Fruit fly (Drosophila melanogaster) Kc167 (cell line): ENCODE data around the gene alpha-Est10.

Source experiments
- Myc ChIP-seq: fragments of >200 bp; optimal IDR thresholded peaks from 2 replicates; lab custom pipeline; 2017; ENCODE audit warnings: missing external identifiers
- Sin3A ChIP-seq: fragments of >200 bp; optimal IDR thresholded peaks from 2 replicates; lab custom pipeline; 2018; ENCODE audit warnings: missing external identifiers
- h ChIP-seq: fragments of >200 bp; optimal IDR thresholded peaks from 3 replicates; lab custom pipeline; 2018; ENCODE audit warnings: missing external identifiers
- insv ChIP-seq: fragments of >200 bp; optimal IDR thresholded peaks from 3 replicates; lab custom pipeline; 2018; ENCODE audit warnings: missing external identifiers
- psq ChIP-seq: fragments of >200 bp; optimal IDR thresholded peaks from 2 replicates; lab custom pipeline; 2017; ENCODE audit warnings: missing external identifiers
- ttk ChIP-seq: sonication (Bioruptor generic); optimal IDR thresholded peaks from 2 replicates; lab custom pipeline; 2017; ENCODE audit warnings: missing external identifiers

The alpha-Est10 gene

DNA sequence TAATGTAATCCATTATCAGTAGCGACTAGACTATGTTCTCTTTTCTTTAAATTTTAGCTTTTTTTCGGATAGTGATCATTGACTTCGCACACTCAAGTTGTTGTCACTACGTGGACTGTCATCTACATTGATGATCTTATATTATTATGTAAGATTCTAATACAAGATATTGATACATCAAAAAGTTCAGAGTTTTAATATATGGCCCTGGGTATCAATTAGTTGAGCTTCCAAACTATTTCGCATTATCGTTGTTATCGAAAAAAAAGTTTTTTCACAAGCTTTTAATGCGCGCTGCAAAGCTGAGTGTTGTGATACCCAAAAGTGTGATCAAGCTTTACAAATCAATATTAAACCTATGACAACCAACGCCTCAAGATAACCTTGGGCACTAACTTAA, 1.5 kb downstream of the alpha-Est10 start:
- TF ChIP-seq insv (lab: Kevin White, UChicago) = no peak
- TF ChIP-seq Sin3A (lab: Kevin White, UChicago) = no peak
- no peak for TF ChIP-seq h (lab: Kevin White, UChicago)
- TF ChIP-seq Myc (lab: Kevin White, UChicago) = no peak
- TF ChIP-seq psq (lab: Kevin White, UChicago) = no peak
- no peak for TF ChIP-seq ttk (lab: Kevin White, UChicago)

- no peak for TF ChIP-seq ttk (lab: Kevin White, UChicago)
- TF ChIP-seq Myc (lab: Kevin White, UChicago) = no peak
- no peak for TF ChIP-seq insv (lab: Kevin White, UChicago)
- TF ChIP-seq h (lab: Kevin White, UChicago) = no peak
- no peak for TF ChIP-seq Sin3A (lab: Kevin White, UChicago)
- TF ChIP-seq psq (lab: Kevin White, UChicago) = no peak
Measured at dm6 chr3R:7491453-7491853, 2.2 kb downstream of the alpha-Est10 start.

- no peak for TF ChIP-seq insv (lab: Kevin White, UChicago)
- TF ChIP-seq Sin3A (lab: Kevin White, UChicago) = no peak
- no peak for TF ChIP-seq ttk (lab: Kevin White, UChicago)
- TF ChIP-seq Myc (lab: Kevin White, UChicago) = no peak
- no peak for TF ChIP-seq psq (lab: Kevin White, UChicago)
- no peak for TF ChIP-seq h (lab: Kevin White, UChicago)
Measured at dm6 chr3R:7490884-7491283, 2.8 kb downstream of the alpha-Est10 start.

DNA sequence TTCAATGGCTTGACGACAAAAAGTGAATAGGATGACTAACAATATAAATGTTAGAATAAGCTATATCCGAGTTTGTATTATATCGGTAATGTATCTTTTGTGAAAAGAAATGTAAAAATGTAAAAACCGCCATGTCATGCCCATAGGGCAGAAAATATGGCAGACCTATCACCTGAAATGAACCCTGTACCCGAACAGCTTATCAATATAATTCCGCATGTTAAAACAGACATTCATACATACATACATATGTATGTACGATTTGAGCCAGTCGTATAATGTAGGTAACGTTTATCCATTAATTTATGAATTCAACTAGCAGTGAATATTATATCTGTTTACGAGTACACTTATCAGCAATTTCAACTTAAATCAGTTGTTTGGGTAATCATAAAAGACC, 3.7 kb downstream of the alpha-Est10 start:
- TF ChIP-seq h (lab: Kevin White, UChicago) (no peak), insv (lab: Kevin White, UChicago) (no peak), psq (lab: Kevin White, UChicago) (no peak), Sin3A (lab: Kevin White, UChicago) (no peak), Myc (lab: Kevin White, UChicago) (no peak), ttk (lab: Kevin White, UChicago) (no peak)

- TF ChIP-seq Myc (lab: Kevin White, UChicago) (no peak), h (lab: Kevin White, UChicago) (no peak), psq (lab: Kevin White, UChicago) (no peak), Sin3A (lab: Kevin White, UChicago) (no peak), insv (lab: Kevin White, UChicago) (no peak), ttk (lab: Kevin White, UChicago) (no peak)
Measured at dm6 chr3R:7475708-7476107, 17.9 kb downstream of the alpha-Est10 start.

DNA sequence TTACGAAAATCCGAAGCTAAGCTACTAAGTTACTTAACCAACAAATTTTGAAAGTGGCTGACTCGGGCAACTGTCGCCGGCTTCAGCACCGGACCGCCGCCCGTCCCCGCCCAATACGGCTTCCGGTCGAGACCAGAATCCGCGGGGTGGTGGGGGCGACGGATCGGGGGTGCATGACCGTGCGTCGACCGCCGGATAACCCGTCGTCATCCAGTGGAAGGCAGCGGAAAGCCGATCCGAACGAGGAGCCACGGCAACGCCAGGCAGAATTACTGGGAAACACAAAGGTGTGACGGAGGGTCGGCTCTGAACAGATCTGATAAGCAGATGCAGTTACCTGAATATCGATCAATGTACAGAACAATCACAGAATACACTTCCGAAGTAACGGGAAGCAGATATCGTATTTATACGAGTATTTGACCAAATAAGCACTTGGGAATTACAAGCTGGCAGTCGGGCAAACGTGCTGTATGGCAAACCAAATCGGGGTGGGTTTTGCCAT, 19.0 kb downstream of the alpha-Est10 start:
- TF ChIP-seq insv (lab: Kevin White, UChicago) (peak; percentile 17), psq (lab: Kevin White, UChicago) (no peak)

DNA sequence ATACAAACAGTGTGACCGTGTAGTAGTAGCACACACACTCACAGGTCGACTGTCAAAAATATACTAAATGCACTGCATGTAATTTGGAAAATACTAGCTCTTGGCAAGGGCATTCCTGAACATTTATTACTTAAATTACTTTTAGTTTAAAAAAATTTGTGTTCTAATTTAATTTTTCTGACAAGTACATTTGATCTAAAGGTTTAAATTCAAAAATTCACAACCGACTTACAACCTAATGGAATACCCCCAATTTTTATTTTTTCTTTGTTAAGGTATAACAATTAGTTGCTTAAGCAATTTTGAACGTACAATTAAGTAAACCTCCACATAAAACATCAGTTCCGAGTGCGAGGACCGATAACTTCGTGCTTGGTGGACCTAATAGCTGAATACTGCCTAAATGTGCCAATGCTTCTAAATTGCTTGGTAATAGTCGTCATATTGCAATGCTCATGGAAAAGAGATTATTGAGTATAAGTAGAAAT, 19.8 kb downstream of the alpha-Est10 start, which contains the start of gene CG1142:
CG1142 (minus strand) TSS at position 15 of the 488 bp plus-strand sequence.
- TF ChIP-seq psq (lab: Kevin White, UChicago) = no peak
- no peak for TF ChIP-seq Myc (lab: Kevin White, UChicago)
- no peak for TF ChIP-seq Sin3A (lab: Kevin White, UChicago)
- TF ChIP-seq ttk (lab: Kevin White, UChicago) = no peak
- no peak for TF ChIP-seq h (lab: Kevin White, UChicago)
- no peak for TF ChIP-seq insv (lab: Kevin White, UChicago)

DNA sequence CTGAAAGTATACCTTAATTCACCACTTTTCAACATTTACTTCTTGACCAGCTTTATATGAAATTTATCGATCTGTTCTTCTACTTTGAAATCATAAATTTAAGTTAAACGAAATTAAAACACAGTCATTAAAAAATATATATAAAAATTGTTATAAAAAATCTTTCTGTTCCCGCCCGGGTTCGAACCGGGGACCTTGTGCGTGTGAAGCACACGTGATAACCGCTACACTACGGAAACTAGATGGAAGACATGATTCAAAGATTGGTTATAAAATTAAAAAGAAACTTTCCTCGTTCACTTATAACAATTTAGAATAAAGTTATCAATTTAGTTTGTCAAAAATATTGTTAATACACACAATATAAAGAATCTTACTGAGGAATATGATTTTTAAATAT, 21.8 kb downstream of the alpha-Est10 start:
- TF ChIP-seq Sin3A (lab: Kevin White, UChicago) = no peak
- no peak for TF ChIP-seq psq (lab: Kevin White, UChicago)
- no peak for TF ChIP-seq ttk (lab: Kevin White, UChicago)
- no peak for TF ChIP-seq insv (lab: Kevin White, UChicago)
- no peak for TF ChIP-seq Myc (lab: Kevin White, UChicago)
- no peak for TF ChIP-seq h (lab: Kevin White, UChicago)

- no peak for TF ChIP-seq insv (lab: Kevin White, UChicago)
Measured at dm6 chr3R:7441359-7441758, 52.3 kb downstream of the alpha-Est10 start.

dm6 chr3R:7439306-7439810, 54.3 kb downstream of the alpha-Est10 start, which contains the start of gene CG14598:
Gene CG14598 (plus strand): TSS chr3R:7439760.
- no peak for TF ChIP-seq psq (lab: Kevin White, UChicago)
- no peak for TF ChIP-seq insv (lab: Kevin White, UChicago)
- TF ChIP-seq Myc (lab: Kevin White, UChicago) = no peak
- TF ChIP-seq h (lab: Kevin White, UChicago) = no peak
- TF ChIP-seq Sin3A (lab: Kevin White, UChicago) = no peak
- TF ChIP-seq ttk (lab: Kevin White, UChicago) = no peak

- TF ChIP-seq Sin3A (lab: Kevin White, UChicago) (no peak), insv (lab: Kevin White, UChicago) (no peak), ttk (lab: Kevin White, UChicago) (no peak), Myc (lab: Kevin White, UChicago) (no peak), psq (lab: Kevin White, UChicago) (no peak), h (lab: Kevin White, UChicago) (no peak)
Measured at dm6 chr3R:7438869-7439268, 54.8 kb downstream of the alpha-Est10 start.
